Worm (Caenorhabditis elegans): ENCODE data around the gene sdz-6.

DNA sequence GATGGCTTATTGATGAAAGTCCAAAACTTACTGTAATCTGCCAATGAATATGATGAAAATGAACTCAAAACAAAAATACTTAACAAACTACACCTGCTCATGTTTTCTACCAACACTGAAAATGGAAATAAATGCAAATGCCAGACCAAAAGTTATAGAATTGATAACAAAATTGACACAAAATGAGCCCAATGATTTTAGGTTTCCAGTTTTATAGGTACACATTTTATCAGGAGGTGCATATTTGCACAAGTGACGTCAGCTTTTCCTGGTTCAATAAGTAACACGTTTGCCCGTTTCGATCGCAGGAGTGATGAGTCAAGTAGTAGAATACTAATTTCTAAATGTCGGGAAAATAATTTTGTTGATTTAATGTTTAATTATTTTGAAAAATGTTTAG lies 23.7 kb upstream of the sdz-6 start, which contains the start of gene F55C9.6:
- TF ChIP-seq rnt-1 (tag; optimal IDR thresholded peaks at IDR 0.05) (no peak), snpc-4 (tag; optimal IDR thresholded peaks at IDR 0.05) (no peak), nhr-12 (tag; optimal IDR thresholded peaks at IDR 0.05) (no peak), ztf-11 (tag; optimal IDR thresholded peaks at IDR 0.05) (no peak), elt-2 (tag; optimal IDR thresholded peaks at IDR 0.05) (no peak), ceh-63 (GFP tag; optimal IDR thresholded peaks at IDR 0.05) (no peak), vab-15 (tag; optimal IDR thresholded peaks at IDR 0.05) (no peak), lin-15B (tag; optimal IDR thresholded peaks at IDR 0.05) (no peak), tbx-2 (tag; optimal IDR thresholded peaks at IDR 0.05) (no peak), lin-35 (GFP tag; optimal IDR thresholded peaks at IDR 0.05) (no peak), ama-1 (optimal IDR thresholded peaks at IDR 0.05) (no peak), ztf-4 (tag; optimal IDR thresholded peaks at IDR 0.05) (no peak), egl-27 (tag; optimal IDR thresholded peaks at IDR 0.05) (no peak), unc-86 (tag; optimal IDR thresholded peaks at IDR 0.05) (no peak)
